Worm (Caenorhabditis elegans): ENCODE results near the gene C49C3.6.

C49C3.6 gene

DNA sequence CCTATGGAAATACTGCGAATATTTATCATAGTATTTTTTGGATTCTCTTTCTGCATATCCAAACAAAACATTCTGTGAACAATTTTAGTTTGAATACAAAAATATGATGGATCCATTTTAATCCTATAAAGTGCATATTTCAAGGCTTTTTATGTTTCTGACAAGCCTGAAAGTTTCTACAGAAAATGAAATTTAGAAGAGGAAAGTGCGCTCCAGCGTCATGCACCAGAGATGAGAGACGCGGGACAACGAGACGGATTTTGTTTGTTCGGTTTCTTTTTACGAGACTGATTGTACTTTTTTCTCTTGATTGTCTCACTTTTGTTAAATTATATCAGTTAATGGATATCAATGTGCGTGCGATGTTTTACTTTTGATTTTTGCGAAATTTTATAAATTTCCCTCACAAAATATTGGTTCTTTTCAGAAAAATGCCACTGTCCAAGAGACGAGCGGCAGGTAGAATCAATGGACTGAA lies at the start of gene C49C3.6:
Gene C49C3.6, plus strand, starts transcription at position 428 of the 478 bp plus-strand sequence.
- no peak for TF ChIP-seq ceh-18 (tag; optimal IDR thresholded peaks at IDR 0.05)
- TF ChIP-seq unc-42 (tag; optimal IDR thresholded peaks at IDR 0.05) = peak; percentile 62

DNA sequence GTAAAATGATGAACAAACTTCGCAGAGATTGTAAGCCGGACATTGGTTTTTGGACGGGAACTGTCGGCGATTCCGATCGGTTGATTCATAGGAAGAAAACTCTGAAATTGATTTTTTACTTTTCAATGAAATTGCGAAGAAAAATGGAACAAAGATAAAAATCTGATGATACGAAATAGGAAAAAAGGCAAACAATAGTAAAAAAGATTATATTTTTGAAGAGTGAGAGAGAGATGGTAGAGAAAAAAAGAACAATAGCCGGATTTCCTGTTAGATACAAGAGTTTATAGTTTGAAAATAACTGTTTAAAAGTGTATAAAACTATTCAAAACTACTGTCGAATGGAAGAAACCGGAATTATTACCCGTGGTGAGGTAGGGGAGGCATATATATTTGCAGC lies 47.2 kb upstream of the C49C3.6 start, which contains the start of gene nra-1:
Gene nra-1, minus strand, starts transcription at position 101 of the 400 bp plus-strand sequence.
- no peak for TF ChIP-seq ceh-19 (GFP tag; optimal IDR thresholded peaks at IDR 0.05)
- TF ChIP-seq tbx-2 (tag; optimal IDR thresholded peaks at IDR 0.05) = no peak
- TF ChIP-seq hlh-6 (tag; optimal IDR thresholded peaks at IDR 0.05) = no peak
- TF ChIP-seq unc-3 (GFP tag; conservative IDR thresholded peaks at IDR 0.05) = no peak
- no peak for TF ChIP-seq unc-3 (tag; optimal IDR thresholded peaks at IDR 0.05)
- TF ChIP-seq che-1 (tag; optimal IDR thresholded peaks at IDR 0.05) = no peak
- TF ChIP-seq nhr-11 (tag; optimal IDR thresholded peaks at IDR 0.05) = no peak
- no peak for TF ChIP-seq pros-1 (tag; optimal IDR thresholded peaks at IDR 0.05)

DNA sequence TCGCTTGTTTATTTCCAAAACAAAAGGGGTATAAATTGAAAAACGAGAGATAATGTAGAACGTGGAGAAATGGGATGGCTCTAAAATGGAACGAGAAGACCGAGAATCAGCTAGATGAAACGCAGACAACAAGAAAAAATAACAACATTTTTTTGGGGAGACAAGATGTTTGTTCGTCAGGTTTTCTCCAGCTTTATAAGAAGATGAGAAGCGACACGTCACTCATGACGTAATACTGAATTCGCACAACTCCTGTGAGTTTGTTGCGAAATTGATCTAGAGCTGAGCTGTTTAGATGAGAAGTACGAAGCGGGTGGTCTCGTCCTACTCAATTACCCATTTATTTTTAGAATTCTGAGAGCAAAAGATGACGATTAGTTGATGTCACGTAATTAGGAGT lies 46.1 kb upstream of the C49C3.6 start:
- TF ChIP-seq zip-5 (tag; optimal IDR thresholded peaks at IDR 0.05) (no peak), unc-42 (tag; optimal IDR thresholded peaks at IDR 0.05) (peak; percentile 17)

DNA sequence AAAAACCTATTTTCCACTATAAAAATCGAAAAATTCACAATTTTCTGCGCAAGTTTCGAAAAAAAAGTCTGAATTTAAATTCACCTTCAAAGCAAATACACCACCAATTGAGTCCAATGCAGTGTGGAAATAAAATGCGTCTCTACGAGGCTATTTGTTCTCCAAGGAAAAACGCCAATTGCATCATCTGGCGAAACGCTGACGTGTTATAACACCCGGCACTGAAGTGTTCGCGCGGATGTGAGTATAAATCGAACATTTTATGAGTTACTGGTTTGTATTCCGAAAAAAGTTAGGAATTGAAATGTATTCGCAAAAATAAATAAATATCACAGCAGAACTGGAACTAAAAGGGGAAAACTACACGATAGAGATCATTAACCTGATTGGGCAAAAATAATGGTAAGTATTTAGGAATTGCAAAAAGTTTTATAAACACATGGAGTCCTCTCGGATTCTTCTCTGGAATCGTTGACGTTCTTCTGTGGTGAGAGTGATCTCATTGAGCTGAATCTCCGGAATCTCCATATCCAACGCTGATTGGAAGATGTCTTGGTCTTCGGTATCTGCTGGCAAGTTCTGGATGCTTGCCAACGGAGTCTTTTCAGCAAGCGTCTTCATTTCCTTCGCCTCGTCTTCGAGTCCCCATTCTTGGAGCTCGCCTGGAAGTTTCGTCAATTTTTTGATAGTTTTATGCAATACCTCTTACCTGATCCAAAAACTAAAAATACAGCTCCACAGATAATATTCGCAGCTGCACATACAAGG lies 43.2 kb upstream of the C49C3.6 start, which contains the start of gene zipt-7.1:
Gene zipt-7.1, minus strand, starts transcription at position 232 of the 768 bp plus-strand sequence.
- TF ChIP-seq pat-9 (tag; optimal IDR thresholded peaks at IDR 0.05) (no peak), gmeb-2 (tag; optimal IDR thresholded peaks at IDR 0.05) (no peak), ref-2 (tag; optimal IDR thresholded peaks at IDR 0.05) (no peak), madf-2 (tag; optimal IDR thresholded peaks at IDR 0.05) (no peak), syd-9 (tag; optimal IDR thresholded peaks at IDR 0.05) (no peak), nhr-232 (tag; optimal IDR thresholded peaks at IDR 0.05) (no peak), ceh-2 (tag; optimal IDR thresholded peaks at IDR 0.05) (no peak), Y22D7AL.16 (tag; optimal IDR thresholded peaks at IDR 0.05) (no peak), C08G9.2 (tag; optimal IDR thresholded peaks at IDR 0.05) (no peak), ceh-22 (tag; optimal IDR thresholded peaks at IDR 0.05) (no peak)

DNA sequence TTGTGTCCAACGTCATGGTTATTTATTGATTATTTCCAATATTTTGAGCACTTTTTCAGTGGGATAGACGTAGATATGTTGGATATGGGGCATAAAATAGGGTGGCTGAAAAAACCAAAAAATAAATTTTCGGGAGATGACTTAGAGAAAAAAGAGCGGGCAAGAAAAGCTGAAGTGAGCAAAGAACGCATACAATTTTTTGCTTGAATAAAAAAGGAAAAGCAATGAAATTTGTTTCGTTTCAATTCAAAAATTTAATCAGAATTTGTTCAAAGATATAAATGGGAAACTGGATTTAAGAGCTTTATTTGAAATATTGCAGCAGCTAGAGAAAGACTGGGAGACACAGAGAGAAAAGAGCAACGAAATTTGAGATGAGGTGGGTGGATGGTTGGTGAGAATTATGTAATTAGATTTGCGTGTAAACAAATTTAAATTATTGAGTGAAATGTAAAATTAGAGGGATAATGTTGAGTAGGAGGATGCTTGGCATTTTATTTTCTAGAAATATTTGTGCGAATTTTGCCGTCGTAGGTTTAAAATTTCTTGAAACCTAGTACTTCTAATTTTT lies 39.6 kb upstream of the C49C3.6 start, which contains the start of the genes T28F3.11 and slc-17.4:
Gene T28F3.11, minus strand, starts transcription at position 51 of the 571 bp plus-strand sequence.
Gene slc-17.4, minus strand, starts transcription at position 105 of the 571 bp plus-strand sequence.
- TF ChIP-seq madf-2 (tag; optimal IDR thresholded peaks at IDR 0.05) = no peak
- TF ChIP-seq ceh-2 (tag; optimal IDR thresholded peaks at IDR 0.05) = no peak
- TF ChIP-seq unc-42 (tag; optimal IDR thresholded peaks at IDR 0.05) = peak; percentile 72

DNA sequence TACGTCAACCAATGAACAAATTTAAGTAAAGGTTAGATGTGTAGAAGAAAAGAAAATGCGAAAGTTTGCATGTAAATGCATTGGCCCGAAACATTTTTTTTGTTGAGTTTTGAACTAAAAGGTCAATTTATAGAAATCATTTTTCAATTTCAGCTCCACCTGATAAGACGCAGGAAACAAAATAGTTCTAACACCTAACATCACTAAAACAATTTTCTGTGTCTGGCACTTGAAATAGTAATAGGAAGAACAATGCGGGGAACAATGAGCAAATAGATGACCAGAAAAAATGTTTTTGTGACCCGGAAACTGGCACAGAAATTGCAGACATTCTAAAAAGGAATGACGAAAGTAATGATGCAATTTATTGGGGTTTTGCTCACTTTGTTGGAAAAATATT lies 39.0 kb upstream of the C49C3.6 start:
- TF ChIP-seq ceh-19 (GFP tag; optimal IDR thresholded peaks at IDR 0.05) (no peak), eyg-1 (tag; optimal IDR thresholded peaks at IDR 0.05) (no peak), hlh-8 (tag; optimal IDR thresholded peaks at IDR 0.05) (no peak), hlh-15 (tag; optimal IDR thresholded peaks at IDR 0.05) (no peak), C38D4.7 (GFP tag; optimal IDR thresholded peaks at IDR 0.05) (no peak), nfya-1 (tag; optimal IDR thresholded peaks at IDR 0.05) (no peak), hlh-6 (tag; optimal IDR thresholded peaks at IDR 0.05) (no peak), gmeb-2 (tag; optimal IDR thresholded peaks at IDR 0.05) (no peak), nhr-232 (tag; optimal IDR thresholded peaks at IDR 0.05) (no peak), ceh-18 (tag; optimal IDR thresholded peaks at IDR 0.05) (no peak)

DNA sequence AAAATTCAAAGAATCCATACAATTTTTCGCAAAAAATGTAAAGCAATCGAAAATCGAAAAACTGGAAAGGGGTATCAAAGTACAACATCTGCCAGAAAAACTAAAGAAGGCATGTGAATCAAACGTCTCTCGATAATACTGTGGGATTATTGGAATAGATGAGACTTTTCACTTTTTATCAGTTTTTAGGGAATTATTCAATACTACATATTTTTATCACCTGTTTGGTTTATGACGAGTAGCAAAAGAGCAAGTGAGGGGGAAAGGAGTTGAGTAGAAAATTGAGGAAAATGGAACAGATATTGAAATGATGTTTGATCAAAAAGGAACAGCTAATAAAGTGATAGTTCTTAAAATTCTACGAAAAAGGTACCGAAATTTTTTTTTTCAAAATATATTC lies 38.3 kb upstream of the C49C3.6 start:
- TF ChIP-seq pqm-1 (tag; optimal IDR thresholded peaks at IDR 0.05) (no peak), ztf-16 (tag; optimal IDR thresholded peaks at IDR 0.05) (no peak), hlh-6 (tag; optimal IDR thresholded peaks at IDR 0.05) (no peak), pha-2 (tag; optimal IDR thresholded peaks at IDR 0.05) (no peak), unc-55 (GFP tag; optimal IDR thresholded peaks at IDR 0.05) (no peak), unc-3 (GFP tag; conservative IDR thresholded peaks at IDR 0.05) (no peak), unc-3 (tag; optimal IDR thresholded peaks at IDR 0.05) (no peak), K02D7.2 (tag; optimal IDR thresholded peaks at IDR 0.05) (no peak), hlh-30 (tag; optimal IDR thresholded peaks at IDR 0.05; ENCODE audit: insufficient read depth) (no peak), pax-1 (tag; optimal IDR thresholded peaks at IDR 0.05) (no peak), ceh-19 (GFP tag; optimal IDR thresholded peaks at IDR 0.05) (no peak), sdc-2 (tag; optimal IDR thresholded peaks at IDR 0.05) (no peak), ceh-14 (tag; optimal IDR thresholded peaks at IDR 0.05) (no peak), madf-2 (tag; optimal IDR thresholded peaks at IDR 0.05) (no peak)

All from whole organism, late embryonic.